Fruit fly (Drosophila melanogaster): ENCODE results near the gene Peritrophin-15b.

The Peritrophin-15b gene

dm6 chr2L:8384108-8384601 is 10.6 kb downstream of the Peritrophin-15b start, which contains the start of the genes Dad1 and CG13384 (continued):
- peak; percentile 91 for TF ChIP-seq CG1621 (tag; optimal IDR thresholded peaks at IDR 0.05)
- TF ChIP-seq CG8632 (GFP tag; optimal IDR thresholded peaks at IDR 0.05): peak; percentile 93
- TF ChIP-seq CG15336 (GFP tag; IDR thresholded peaks at IDR 0.05): peak; percentile 90
- TF ChIP-seq CG3919 (GFP tag; optimal IDR thresholded peaks at IDR 0.05): peak; percentile 89
- no peak; the same call in 1 of the 3 replicates for TF ChIP-seq CG6163 (GFP tag; IDR thresholded peaks at IDR 0.05)
- TF ChIP-seq Sox102F (GFP tag; optimal IDR thresholded peaks at IDR 0.05): peak; percentile 86
- peak; percentile 77 for TF ChIP-seq vri (GFP tag; optimal IDR thresholded peaks at IDR 0.05)
- peak; percentile 93 for TF ChIP-seq lz (GFP tag; optimal IDR thresholded peaks at IDR 0.05)
- TF ChIP-seq Hr4 (GFP tag; optimal IDR thresholded peaks at IDR 0.05): peak; percentile 93
- peak; percentile 57 for TF ChIP-seq dac (GFP tag; optimal IDR thresholded peaks at IDR 0.05)
- TF ChIP-seq topi (GFP tag; optimal IDR thresholded peaks at IDR 0.05): peak; percentile 89
- peak; percentile 98 for TF ChIP-seq Eip78C (GFP tag)
- TF ChIP-seq spab (GFP tag; optimal IDR thresholded peaks at IDR 0.05): peak; percentile 80
- peak; percentile 92 for TF ChIP-seq Gug (GFP tag; IDR thresholded peaks at IDR 0.05)
- TF ChIP-seq cyc (GFP tag; optimal IDR thresholded peaks at IDR 0.05): peak; percentile 89
- peak; percentile 95 for TF ChIP-seq CG3032 (tag; optimal IDR thresholded peaks at IDR 0.05)
- TF ChIP-seq Eip93F (GFP tag; optimal IDR thresholded peaks at IDR 0.05): peak; percentile 83
- peak; percentile 86 for TF ChIP-seq Lpt (GFP tag; optimal IDR thresholded peaks at IDR 0.05)
- peak; percentile 94 for TF ChIP-seq CG11294 (GFP tag; IDR thresholded peaks at IDR 0.05)
- TF ChIP-seq svp (GFP tag): peak; percentile 96
- peak; percentile 96 for TF ChIP-seq esn (GFP tag; optimal IDR thresholded peaks at IDR 0.05)
- peak; percentile 93 for TF ChIP-seq dsx (GFP tag; optimal IDR thresholded peaks at IDR 0.05; ENCODE audit: poor library complexity, severe bottlenecking)
- peak; percentile 88 for TF ChIP-seq CG6808 (GFP tag; optimal IDR thresholded peaks at IDR 0.05)
- peak; percentile 88 for TF ChIP-seq CG6792 (GFP tag; optimal IDR thresholded peaks at IDR 0.05)
- peak; percentile 88 for TF ChIP-seq CG11762 (GFP tag; optimal IDR thresholded peaks at IDR 0.05; ENCODE audit: insufficient read depth)
- peak; percentile 91 for TF ChIP-seq Met (GFP tag; optimal IDR thresholded peaks at IDR 0.05)
- TF ChIP-seq Blimp-1 (GFP tag; optimal IDR thresholded peaks at IDR 0.05): peak; percentile 85
- peak; percentile 86 for TF ChIP-seq CG31627 (GFP tag; optimal IDR thresholded peaks at IDR 0.05)

dm6 chr2L:8382646-8383045 is 12.1 kb downstream of the Peritrophin-15b start, which contains the start of the genes CG13392 and Rcd4:
Gene CG13392 (minus strand): TSS chr2L:8382807.
Gene Rcd4 (plus strand): TSS chr2L:8382861.
- TF ChIP-seq Hr39 (GFP tag; optimal IDR thresholded peaks at IDR 0.05): peak; percentile 66
- TF ChIP-seq CG11762 (GFP tag; optimal IDR thresholded peaks at IDR 0.05; ENCODE audit: insufficient read depth): peak; percentile 21
- peak; percentile 14 for TF ChIP-seq CG34406 (GFP tag; optimal IDR thresholded peaks at IDR 0.05)
- no peak for TF ChIP-seq CG9139 (GFP tag; optimal IDR thresholded peaks at IDR 0.05)
- peak; percentile 35 for TF ChIP-seq CG10669 (GFP tag; optimal IDR thresholded peaks at IDR 0.05)
- TF ChIP-seq Blimp-1 (GFP tag; optimal IDR thresholded peaks at IDR 0.05): no peak
- peak; percentile 26 for TF ChIP-seq CG8632 (GFP tag; optimal IDR thresholded peaks at IDR 0.05)
- TF ChIP-seq lz (GFP tag; optimal IDR thresholded peaks at IDR 0.05): peak; percentile 75
- TF ChIP-seq dac (GFP tag; optimal IDR thresholded peaks at IDR 0.05): no peak
- no peak for TF ChIP-seq Hr38 (GFP tag; optimal IDR thresholded peaks at IDR 0.05)
- TF ChIP-seq fkh (GFP tag; optimal IDR thresholded peaks at IDR 0.05): no peak
- no peak for TF ChIP-seq Eip93F (GFP tag; optimal IDR thresholded peaks at IDR 0.05)
- peak; percentile 15 to 36 for TF ChIP-seq salr (GFP tag; optimal IDR thresholded peaks at IDR 0.05)
- peak; percentile 58 for TF ChIP-seq CG6792 (GFP tag; optimal IDR thresholded peaks at IDR 0.05)
- peak; percentile 77 for TF ChIP-seq cyc (GFP tag; optimal IDR thresholded peaks at IDR 0.05)
- TF ChIP-seq CG16779 (tag; optimal IDR thresholded peaks at IDR 0.05): no peak
- peak; percentile 3 for TF ChIP-seq Lpt (GFP tag; optimal IDR thresholded peaks at IDR 0.05)
- peak; percentile 65 for TF ChIP-seq Sox102F (GFP tag; optimal IDR thresholded peaks at IDR 0.05)
- TF ChIP-seq Hr4 (GFP tag; optimal IDR thresholded peaks at IDR 0.05): peak; percentile 35
- peak; percentile 30 for TF ChIP-seq dsx (GFP tag; optimal IDR thresholded peaks at IDR 0.05; ENCODE audit: poor library complexity, severe bottlenecking)
- peak; percentile 64 for TF ChIP-seq eg (GFP tag; IDR thresholded peaks at IDR 0.05)
- TF ChIP-seq CG8119 (GFP tag; IDR thresholded peaks at IDR 0.05): no peak
- TF ChIP-seq Sox15 (GFP tag; optimal IDR thresholded peaks at IDR 0.05): no peak
- peak; percentile 57 for TF ChIP-seq Met (GFP tag; optimal IDR thresholded peaks at IDR 0.05)
- TF ChIP-seq Smox (GFP tag; optimal IDR thresholded peaks at IDR 0.05): peak; percentile 49
- TF ChIP-seq Ets96B (tag; optimal IDR thresholded peaks at IDR 0.05): peak; percentile 12
- TF ChIP-seq CG10631 (GFP tag; optimal IDR thresholded peaks at IDR 0.05): peak; percentile 62
- peak; percentile 47 for TF ChIP-seq CG3032 (tag; optimal IDR thresholded peaks at IDR 0.05)
- TF ChIP-seq svp (GFP tag): peak; percentile 47
- TF ChIP-seq Gug (GFP tag; IDR thresholded peaks at IDR 0.05): no peak
- TF ChIP-seq CG6163 (GFP tag; IDR thresholded peaks at IDR 0.05): peak; percentile 69; the same call in 2 of the 3 replicates
- TF ChIP-seq CG4318 (GFP tag; optimal IDR thresholded peaks at IDR 0.05): no peak
- TF ChIP-seq topi (GFP tag; optimal IDR thresholded peaks at IDR 0.05): peak; percentile 76
- peak; percentile 63 for TF ChIP-seq OdsH (GFP tag; optimal IDR thresholded peaks at IDR 0.05)
- TF ChIP-seq esn (GFP tag; optimal IDR thresholded peaks at IDR 0.05): peak; percentile 77
- peak; percentile 92 for TF ChIP-seq vri (GFP tag; optimal IDR thresholded peaks at IDR 0.05)
- peak; percentile 52 for TF ChIP-seq net (GFP tag; optimal IDR thresholded peaks at IDR 0.05)
- peak; percentile 38; the same call in 1 of the 2 replicates for TF ChIP-seq CG11294 (GFP tag; IDR thresholded peaks at IDR 0.05)
- peak; percentile 80 for TF ChIP-seq achi (GFP tag; optimal IDR thresholded peaks at IDR 0.05)

All from whole organism, prepupa.